Worm (Caenorhabditis elegans): ENCODE results near the gene Y55F3AM.11.

- TF ChIP-seq ama-1 (optimal IDR thresholded peaks at IDR 0.05): no peak
- TF ChIP-seq pag-3 (tag; optimal IDR thresholded peaks at IDR 0.05; ENCODE audit: borderline replicate concordance, insufficient read depth): no peak
- TF ChIP-seq snpc-4 (tag; optimal IDR thresholded peaks at IDR 0.05): no peak
- TF ChIP-seq nhr-76 (tag; optimal IDR thresholded peaks at IDR 0.05): no peak
- no peak for TF ChIP-seq lin-35 (GFP tag; optimal IDR thresholded peaks at IDR 0.05)
- TF ChIP-seq nhr-47 (tag; optimal IDR thresholded peaks at IDR 0.05): no peak
- no peak for TF ChIP-seq mdl-1 (tag; optimal IDR thresholded peaks at IDR 0.05)
- TF ChIP-seq lir-3 (tag; optimal IDR thresholded peaks at IDR 0.05; ENCODE audit: poor library complexity): no peak
- TF ChIP-seq mep-1 (tag; optimal IDR thresholded peaks at IDR 0.05): no peak
Observed at ce11 chrIV:1040537-1040936, 3.6 kb downstream of the Y55F3AM.11 start.
